Fruit fly (Drosophila melanogaster): Measurements from ENCODE around the gene CG17572.

DNA sequence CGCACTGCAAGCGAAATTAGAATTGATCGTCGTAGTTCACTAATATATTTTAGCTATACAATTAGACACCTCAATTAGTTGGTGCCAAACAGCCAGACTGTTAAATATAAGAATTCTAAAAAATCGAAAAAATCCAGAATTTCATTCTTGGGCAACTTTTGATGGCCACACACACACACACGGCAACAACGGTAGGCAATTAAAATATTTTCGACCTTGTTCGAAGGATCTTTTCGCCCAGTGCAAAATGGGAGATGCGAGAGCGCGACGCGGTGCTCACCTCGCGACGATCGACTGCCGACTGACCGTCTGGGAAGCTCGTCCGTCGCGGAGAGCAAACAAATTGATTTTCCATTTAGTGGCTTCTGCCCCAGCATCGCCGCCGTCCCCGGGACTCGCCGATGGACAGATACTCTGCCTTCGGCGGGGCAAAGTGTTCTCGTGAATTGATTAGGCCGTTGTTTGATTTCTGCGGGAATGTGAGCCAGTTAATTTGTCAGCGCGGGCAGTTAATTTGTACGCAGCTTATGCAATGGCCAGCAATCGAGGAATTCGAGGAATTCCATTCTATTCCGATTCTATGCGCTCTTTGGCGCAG, 4.3 kb downstream of the CG17572 start, which contains the start of gene CG10702:
- no peak for TF ChIP-seq CG8478 (optimal IDR thresholded peaks at IDR 0.05)
- TF ChIP-seq EcR (GFP tag; optimal IDR thresholded peaks at IDR 0.05), result no peak
- TF ChIP-seq psq (optimal IDR thresholded peaks at IDR 0.05), result no peak
- TF ChIP-seq pan (optimal IDR thresholded peaks at IDR 0.05), result no peak
- no peak for TF ChIP-seq Dll (optimal IDR thresholded peaks at IDR 0.05)
- TF ChIP-seq usp (GFP tag; optimal IDR thresholded peaks at IDR 0.05), result no peak
